Fruit fly (Drosophila melanogaster) ovary, adult (tissue): ENCODE data around the gene CG11396.

Source experiments
- CG17801 ChIP-seq: fragments of 200-800 bp; optimal IDR thresholded peaks from 2 replicates; lab custom pipeline; 2019; ENCODE audit warnings: missing biosample characterization, mild to moderate bottlenecking, missing genetic modification characterization, moderate library complexity; ENCODE audit not compliant: partially characterized antibody

Gene CG11396

DNA sequence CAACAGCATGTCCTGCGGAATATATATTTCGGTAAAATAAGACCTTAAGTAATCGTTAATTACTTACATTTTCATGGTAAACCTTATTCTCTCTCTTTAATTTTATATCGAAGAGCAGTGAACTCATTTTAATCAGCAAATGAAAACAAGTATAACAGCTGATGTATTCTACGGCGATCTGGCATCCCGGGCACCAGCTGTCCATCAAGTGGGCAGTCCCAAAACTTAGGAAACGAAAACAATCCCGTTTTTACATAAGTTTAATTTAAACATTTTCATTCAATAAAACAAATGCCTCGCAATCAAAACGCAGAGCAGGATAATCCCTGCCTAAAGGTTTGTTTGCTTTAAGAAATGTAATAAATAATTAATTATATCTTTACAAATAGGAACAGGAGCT lies 18.6 kb downstream of the CG11396 start, which contains the start of the genes CG4074 and CG4186:
Gene CG4074 (minus strand): TSS at position 151 of the 400 bp plus-strand sequence.
Gene CG4186 (plus strand): TSS at position 237 of the 400 bp plus-strand sequence.
- no peak for TF ChIP-seq CG17801

DNA sequence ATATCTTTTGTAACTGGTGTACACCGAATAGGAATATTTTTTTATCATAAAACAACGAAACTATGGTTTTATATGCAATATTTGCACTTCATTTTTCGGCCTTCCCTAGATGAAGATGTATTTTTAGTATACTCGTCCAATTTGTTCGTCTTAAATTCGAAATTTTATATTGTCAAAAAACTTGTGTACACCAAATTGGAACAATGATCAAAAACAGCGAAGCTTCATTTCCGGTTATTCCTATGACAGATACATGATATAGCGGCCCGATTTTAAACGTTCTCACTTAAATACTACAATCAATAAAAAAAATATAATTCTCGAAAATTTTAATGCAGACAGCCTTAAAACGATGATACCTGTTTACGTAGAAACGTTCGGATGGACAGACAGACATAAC lies 20.7 kb downstream of the CG11396 start:
- TF ChIP-seq CG17801: no peak

DNA sequence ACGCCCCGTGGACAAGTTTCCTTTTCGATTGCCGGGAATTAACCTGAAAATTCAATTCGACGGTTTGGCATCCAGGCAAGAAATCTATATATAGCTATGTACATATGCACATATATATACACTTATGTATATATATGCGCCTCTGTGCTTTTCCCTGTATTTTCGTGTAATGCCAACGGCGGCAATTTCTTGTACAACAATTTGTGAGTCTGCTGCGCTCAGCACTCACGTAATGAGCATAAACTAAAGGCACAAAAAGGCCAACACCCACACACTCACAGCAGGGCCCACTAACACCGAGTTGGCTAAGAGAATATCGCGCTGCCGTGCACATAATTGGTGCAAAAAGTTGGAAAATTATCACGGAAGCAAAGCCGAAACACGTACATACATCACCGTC lies 26.5 kb downstream of the CG11396 start:
- no peak for TF ChIP-seq CG17801

DNA sequence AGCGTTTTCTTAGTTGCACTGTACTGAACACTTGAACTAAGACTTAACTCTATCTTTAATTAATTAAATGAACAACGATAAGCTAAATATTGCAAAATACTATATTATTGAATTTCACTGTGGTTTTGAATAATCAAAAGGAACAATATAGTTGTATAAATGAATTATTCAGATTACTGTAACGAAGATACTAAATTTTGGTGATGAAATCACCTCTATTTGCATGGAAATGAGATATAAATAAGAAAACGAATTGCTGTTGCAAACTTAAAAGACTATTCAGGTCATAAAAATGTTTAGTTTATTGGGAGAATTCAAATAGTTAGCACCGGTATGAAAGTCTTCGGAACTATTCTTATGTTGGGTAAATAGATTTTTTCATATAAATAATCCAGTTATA lies 29.4 kb downstream of the CG11396 start, which contains the start of gene CG43251:
Gene CG43251 (plus strand): TSS at position 301 of the 400 bp plus-strand sequence.
- TF ChIP-seq CG17801: no peak

DNA sequence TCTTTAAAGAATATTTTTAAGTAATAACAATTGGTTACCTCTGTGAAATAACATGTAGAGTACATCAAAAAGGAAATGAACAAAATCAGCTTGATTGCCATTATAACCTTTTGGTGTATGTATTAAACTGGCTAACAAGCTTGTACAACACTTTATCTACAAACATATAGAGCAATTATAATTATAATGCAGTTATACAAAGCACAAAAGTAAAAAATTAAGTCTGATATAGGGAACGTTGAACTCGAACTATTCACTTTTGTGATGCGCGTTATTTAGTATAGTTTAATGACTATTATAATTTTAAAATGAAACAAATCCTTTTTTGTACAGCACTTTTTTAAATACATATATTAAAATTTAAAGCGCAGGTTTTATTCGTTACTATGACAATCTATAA lies 32.4 kb downstream of the CG11396 start, which contains the start of gene CG33912:
Gene CG33912 (minus strand): TSS at position 101 of the 400 bp plus-strand sequence.
- TF ChIP-seq CG17801: no peak

DNA sequence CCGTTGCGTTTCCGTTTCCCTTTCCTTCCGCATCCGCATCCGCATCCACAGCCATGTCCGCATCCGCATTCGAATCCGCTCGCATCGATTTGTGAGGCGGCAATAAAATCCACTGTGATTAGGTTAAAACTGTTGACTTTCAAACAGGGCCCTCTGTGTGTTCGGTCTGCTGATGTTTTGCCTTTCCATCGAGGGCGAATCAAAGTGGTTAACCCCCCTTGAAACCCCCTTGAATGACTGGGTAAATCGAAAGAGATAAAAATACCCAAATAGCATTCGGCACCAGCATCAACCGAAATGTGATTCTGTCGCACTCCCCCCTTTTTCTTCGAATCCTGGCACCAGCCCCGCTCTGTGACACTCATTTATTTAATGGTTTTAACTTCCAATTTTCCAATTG lies 35.0 kb downstream of the CG11396 start:
- no peak for TF ChIP-seq CG17801

DNA sequence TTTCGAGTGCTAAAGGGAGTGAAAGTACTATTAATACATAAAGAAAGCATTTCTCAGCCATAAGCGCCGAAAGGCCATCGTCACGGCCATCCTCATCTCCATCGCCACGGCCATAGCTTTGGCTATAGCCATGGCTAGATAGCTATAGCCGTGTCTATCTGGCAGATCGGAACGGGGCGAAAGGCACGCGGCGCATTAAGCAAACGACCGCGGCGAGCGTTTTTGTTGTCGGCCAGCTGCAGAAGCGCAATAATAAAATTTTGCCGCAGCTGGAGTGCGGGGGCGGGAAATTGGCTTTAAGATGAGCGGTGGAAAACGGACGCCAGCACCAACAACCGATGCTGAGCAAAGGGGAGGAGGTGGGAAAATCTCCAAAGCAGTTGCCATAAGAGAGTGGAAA lies 37.5 kb downstream of the CG11396 start:
- TF ChIP-seq CG17801: no peak

DNA sequence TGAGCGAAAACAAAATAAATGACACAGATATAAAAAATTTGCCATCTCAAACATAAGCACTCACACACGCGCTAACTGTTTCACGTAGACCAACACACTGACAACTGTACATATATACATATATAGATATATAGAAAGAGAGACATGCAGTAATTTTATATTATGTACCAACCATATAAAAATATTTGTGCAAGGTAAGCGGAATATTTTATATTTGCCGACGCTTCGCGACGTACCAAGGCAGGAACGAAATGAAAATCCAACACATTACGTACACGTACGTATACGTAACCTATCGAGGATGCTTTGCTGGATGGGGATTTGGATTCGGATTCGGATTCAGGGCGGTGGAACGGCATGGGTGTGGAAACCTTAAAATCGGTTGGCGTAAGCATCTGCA lies 39.4 kb downstream of the CG11396 start:
- no peak for TF ChIP-seq CG17801

DNA sequence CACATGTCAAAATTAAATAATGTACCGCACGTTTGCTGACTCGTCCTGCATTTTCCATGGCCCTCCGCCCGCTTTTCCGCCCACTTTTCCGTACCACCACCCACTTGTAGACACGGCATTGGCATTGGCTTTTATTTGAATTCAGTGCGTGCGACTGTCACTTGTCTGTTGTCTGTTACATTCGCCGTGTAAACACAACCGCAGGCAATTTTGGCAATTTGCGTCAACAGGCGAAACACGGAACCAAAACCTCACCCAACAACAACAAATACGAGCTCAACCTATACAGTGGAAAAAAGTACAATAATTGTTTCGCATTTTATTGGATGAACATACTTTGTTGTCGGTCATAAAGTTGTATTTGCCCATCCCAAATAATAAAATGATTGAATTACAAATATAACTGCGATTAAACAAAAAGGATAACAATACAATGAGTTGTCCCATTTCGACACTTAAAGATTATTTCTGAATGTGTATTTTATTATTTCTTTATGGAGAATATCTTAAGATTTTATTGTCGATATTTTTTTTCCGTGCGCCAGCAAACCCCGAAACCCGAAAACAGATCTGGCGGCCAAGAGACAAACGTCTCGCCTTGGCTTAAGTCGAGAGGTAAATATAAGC lies 40.5 kb downstream of the CG11396 start:
- TF ChIP-seq CG17801: no peak

DNA sequence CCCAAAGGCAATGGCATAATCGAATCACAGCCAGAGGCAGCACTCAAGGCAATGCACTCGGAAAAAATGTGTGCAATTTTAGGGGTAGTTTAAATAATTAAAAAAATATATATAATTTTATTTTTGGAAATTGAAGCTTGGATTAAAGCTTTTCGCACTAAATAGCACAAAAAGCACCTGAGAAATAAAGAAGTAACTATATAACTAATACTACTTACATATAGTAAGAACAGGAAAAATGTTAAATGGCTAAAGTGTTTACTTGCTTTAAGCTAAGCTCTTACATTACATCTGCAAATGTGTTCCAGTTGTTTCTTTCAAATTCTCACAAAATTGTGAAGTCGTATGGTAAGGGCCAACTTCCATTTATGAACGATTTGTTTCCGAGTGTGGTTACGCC lies 48.5 kb downstream of the CG11396 start, which contains the start of gene Gr77a:
Gene Gr77a (minus strand): TSS at position 17 of the 400 bp plus-strand sequence.
- no peak for TF ChIP-seq CG17801

DNA sequence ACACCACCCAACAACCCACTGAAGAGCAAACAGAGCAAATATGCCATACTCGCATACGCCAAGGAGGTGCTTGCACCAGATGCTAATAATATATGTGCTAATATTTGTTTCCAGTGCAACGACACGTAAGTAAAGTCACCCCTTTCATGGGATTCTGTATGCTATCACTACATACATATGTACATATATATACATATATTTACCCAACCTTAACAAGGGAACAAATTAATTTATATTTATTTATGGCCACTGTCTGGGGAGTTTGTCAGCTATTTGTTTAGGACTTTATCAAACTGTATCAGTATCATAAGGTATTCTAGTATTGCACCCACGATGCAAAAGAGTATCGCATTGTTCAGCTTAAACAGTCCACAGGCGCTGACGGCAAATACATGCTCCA lies 50.6 kb downstream of the CG11396 start:
- TF ChIP-seq CG17801: no peak
